Worm (Caenorhabditis elegans) whole organism, young adult: ENCODE measurements around the gene Y26E6A.3.

Experiments used
- F39B2.1 ChIP-seq: fragments of 200-800 bp; sonication (Bioruptor generic); IDR thresholded peaks from 2 replicates; pipeline ENCODE4 v1.3.6; 2022; ENCODE audit warnings: missing genetic modification reagents, missing genetic modification characterization, missing compliant biosample characterization
- chd-7 ChIP-seq: sonication (generic microtip); optimal IDR thresholded peaks from 2 replicates; lab custom pipeline; 2016; ENCODE audit warnings: mild to moderate bottlenecking, missing genetic modification characterization, moderate library complexity, missing compliant biosample characterization
- repo-1 ChIP-seq: sonication (generic microtip); optimal IDR thresholded peaks from 2 replicates; lab custom pipeline; 2017; ENCODE audit warnings: mild to moderate bottlenecking, missing genetic modification characterization, missing compliant biosample characterization
- xnd-1 ChIP-seq: sonication (generic microtip); optimal IDR thresholded peaks from 2 replicates; lab custom pipeline; 2016; ENCODE audit warnings: missing genotype, missing genetic modification reagents, missing genetic modification characterization, missing compliant biosample characterization

DNA sequence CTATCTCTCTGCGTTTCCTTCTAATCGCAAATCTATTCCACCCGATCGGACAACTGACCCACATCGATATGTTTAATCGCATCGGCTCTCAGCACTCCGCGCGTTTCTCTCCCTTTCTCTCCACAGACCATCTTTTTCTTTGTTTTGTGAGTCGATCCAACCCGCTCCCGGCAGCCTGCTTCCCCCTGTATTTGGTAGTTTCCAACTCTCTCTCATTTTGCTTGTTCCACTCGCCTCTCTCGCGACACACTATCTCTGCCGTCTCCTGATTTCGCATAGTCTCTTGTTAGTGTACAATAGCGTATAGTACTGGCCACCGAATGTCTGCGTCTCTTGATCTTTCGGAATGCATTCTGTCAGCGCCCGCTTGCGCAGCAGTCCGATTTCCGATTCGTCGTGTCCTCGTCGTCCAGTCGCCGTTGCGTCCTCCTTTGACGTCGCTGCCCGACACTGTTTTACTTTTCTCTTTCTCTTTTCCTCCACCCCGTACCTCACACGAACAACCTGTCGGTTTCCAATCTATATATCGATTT lies 40.9 kb upstream of the Y26E6A.3 start:
- TF ChIP-seq chd-7 (tag; lab: Kevin White, UChicago) (no peak), repo-1 (tag; lab: Kevin White, UChicago) (no peak), F39B2.1 (no peak), xnd-1 (tag; lab: Kevin White, UChicago) (no peak)
